Worm (Caenorhabditis elegans) whole organism, young adult: ENCODE data around the gene Y54F10BM.3.

Experiments
- dpl-1 ChIP-seq: fragments of 150-350 bp; optimal IDR thresholded peaks from 2 replicates; lab custom pipeline; 2014; ENCODE audit warnings: missing biosample characterization, missing genetic modification reagents, missing genetic modification characterization
- him-1 ChIP-seq: sonication (generic microtip); optimal IDR thresholded peaks from 2 replicates; lab custom pipeline; 2016; ENCODE audit warnings: missing genotype, missing genetic modification reagents, missing genetic modification characterization, missing compliant biosample characterization
- tbp1 ChIP-seq: fragments of 200-800 bp; sonication (Bioruptor generic); optimal IDR thresholded peaks from 2 replicates; lab custom pipeline; 2018; ENCODE audit warnings: mild to moderate bottlenecking, missing genetic modification characterization, missing compliant biosample characterization
- ztf-18 ChIP-seq: sonication (generic microtip); optimal IDR thresholded peaks from 2 replicates; lab custom pipeline; 2016; ENCODE audit warnings: missing genotype, mild to moderate bottlenecking, missing genetic modification characterization, missing compliant biosample characterization

- TF ChIP-seq him-1 (tag; lab: Kevin White, UChicago) (no peak), tbp1 (no peak), ztf-18 (no peak), dpl-1 (GFP tag; lab: Kevin White, UChicago) (no peak)
These were observed 42.9 kb downstream of the Y54F10BM.3 start for ce11 chrIII:2324703-2325102.
